Worm (Caenorhabditis elegans): ENCODE measurements around the gene C26B2.8.

C26B2.8 gene

ce11 chrIV:7983728-7984346, 30.1 kb upstream of the C26B2.8 start (continued):
- TF ChIP-seq nhr-48 (tag; optimal IDR thresholded peaks at IDR 0.05) (peak; percentile 29), lin-38 (GFP tag; IDR thresholded peaks at IDR 0.05) (peak; percentile 47), nhr-41 (GFP tag; IDR thresholded peaks at IDR 0.05) (no peak), F26F4.8 (GFP tag; conservative IDR thresholded peaks at IDR 0.05) (0 out of 2 replicates have a peak, but pooled peaks have one; percentile 29), egl-27 (tag; optimal IDR thresholded peaks at IDR 0.05) (no peak), R02D3.7 (tag; optimal IDR thresholded peaks at IDR 0.05) (no peak), mep-1 (tag; optimal IDR thresholded peaks at IDR 0.05) (peak; percentile 38), lin-13 (GFP tag; optimal IDR thresholded peaks at IDR 0.05) (peak; percentile 19), duxl-1 (tag; optimal IDR thresholded peaks at IDR 0.05; ENCODE audit: poor library complexity) (peak; percentile 47), rbr-2 (tag; optimal IDR thresholded peaks at IDR 0.05) (no peak), Y75B8A.6 (GFP tag; IDR thresholded peaks at IDR 0.05) (peak; percentile 40; the same call in 1 of the 2 replicates), dmd-8 (GFP tag; IDR thresholded peaks at IDR 0.05) (no peak), nhr-111 (GFP tag; optimal IDR thresholded peaks at IDR 0.05) (peak; percentile 21), cey-2 (tag; optimal IDR thresholded peaks at IDR 0.05; ENCODE audit: borderline replicate concordance, insufficient read depth) (no peak), daf-8 (GFP tag; IDR thresholded peaks at IDR 0.05) (no peak)

ce11 chrIV:7985737-7986136, 28.2 kb upstream of the C26B2.8 start:
- TF ChIP-seq mdl-1 (tag; optimal IDR thresholded peaks at IDR 0.05) (peak in 1 of 2 experiments; percentile 49), spr-1 (tag; optimal IDR thresholded peaks at IDR 0.05) (no peak), zfp-3 (GFP tag; conservative IDR thresholded peaks at IDR 0.05) (no peak), dpl-1 (GFP tag; optimal IDR thresholded peaks at IDR 0.05) (no peak), ztf-11 (tag; optimal IDR thresholded peaks at IDR 0.05) (no peak), spr-3 (GFP tag; optimal IDR thresholded peaks at IDR 0.05) (no peak), sdz-12 (GFP tag; optimal IDR thresholded peaks at IDR 0.05) (no peak), hlh-11 (tag; optimal IDR thresholded peaks at IDR 0.05) (peak; percentile 27), nhr-28 (tag; optimal IDR thresholded peaks at IDR 0.05) (peak; percentile 46), hlh-30 (tag; optimal IDR thresholded peaks at IDR 0.05; ENCODE audit: insufficient read depth) (peak; percentile 38), ama-1 (optimal IDR thresholded peaks at IDR 0.05) (no peak), lim-7 (GFP tag; IDR thresholded peaks at IDR 0.05) (no peak), aha-1 (tag) (peak; percentile 47), egl-43 (GFP tag; IDR thresholded peaks at IDR 0.05) (no peak), mxl-3 (GFP tag; optimal IDR thresholded peaks at IDR 0.05) (peak; percentile 61), nhr-48 (tag; optimal IDR thresholded peaks at IDR 0.05) (peak; percentile 29), F26F4.8 (GFP tag; conservative IDR thresholded peaks at IDR 0.05) (no peak), saeg-2 (GFP tag; IDR thresholded peaks at IDR 0.05) (no peak), F44E2.7 (GFP tag; IDR thresholded peaks at IDR 0.05) (no peak), daf-12 (tag; optimal IDR thresholded peaks at IDR 0.05) (no peak), mxl-2 (GFP tag; conservative IDR thresholded peaks at IDR 0.05) (no peak), lin-13 (GFP tag; optimal IDR thresholded peaks at IDR 0.05) (no peak)

ce11 chrIV:7987083-7987482, 26.9 kb upstream of the C26B2.8 start, which contains the start of gene mec-17:
Gene mec-17 (minus strand): TSS chrIV:7987183.
- TF ChIP-seq madf-9 (GFP tag; conservative IDR thresholded peaks at IDR 0.05) (no peak), ceh-32 (tag; optimal IDR thresholded peaks at IDR 0.05; ENCODE audit: poor library complexity) (no peak), ceh-44 (GFP tag; IDR thresholded peaks at IDR 0.05) (no peak), set-16 (GFP tag; IDR thresholded peaks at IDR 0.05) (no peak), Y105C5A.15 (GFP tag; IDR thresholded peaks at IDR 0.05) (no peak), ztf-7 (tag; optimal IDR thresholded peaks at IDR 0.05) (no peak), dpl-1 (GFP tag; optimal IDR thresholded peaks at IDR 0.05) (no peak), nhr-77 (tag; optimal IDR thresholded peaks at IDR 0.05) (no peak), saeg-2 (GFP tag; IDR thresholded peaks at IDR 0.05) (no peak), tra-1 (GFP tag; IDR thresholded peaks at IDR 0.05) (no peak), lin-13 (GFP tag; optimal IDR thresholded peaks at IDR 0.05) (no peak), hif-1 (tag; optimal IDR thresholded peaks at IDR 0.05) (no peak), gei-8 (GFP tag; optimal IDR thresholded peaks at IDR 0.05) (no peak)

All from whole organism, L4 larva.